Worm (Caenorhabditis elegans) whole organism, early embryonic: Measurements from ENCODE around the gene W07A12.8.

Experiments used
- B0310.2 ChIP-seq: sonication (generic microtip); optimal IDR thresholded peaks from 2 replicates; lab custom pipeline; 2016; ENCODE audit warnings: mild to moderate bottlenecking, missing genetic modification characterization, missing compliant biosample characterization
- F13C5.2 ChIP-seq: sonication (generic microtip); optimal IDR thresholded peaks from 2 replicates; lab custom pipeline; 2017; ENCODE audit warnings: mild to moderate bottlenecking, missing genetic modification characterization, inconsistent platforms, missing compliant biosample characterization
- aly-1 ChIP-seq: sonication (generic microtip); optimal IDR thresholded peaks from 2 replicates; lab custom pipeline; 2016; ENCODE audit warnings: missing genetic modification characterization, missing compliant biosample characterization
- ama-1 ChIP-seq: fragments of 150-350 bp; optimal IDR thresholded peaks from 2 replicates; lab custom pipeline; 2014
- ceh-13 ChIP-seq: fragments of 200-800 bp; sonication (Bioruptor generic); optimal IDR thresholded peaks from 2 replicates; lab custom pipeline; 2018; ENCODE audit warnings: mild to moderate bottlenecking, missing genetic modification characterization, missing compliant biosample characterization
- ceh-36 ChIP-seq: sonication (generic microtip); optimal IDR thresholded peaks from 2 replicates; lab custom pipeline; 2016; ENCODE audit warnings: missing genetic modification characterization, inconsistent platforms, missing compliant biosample characterization
- ets-7 ChIP-seq: sonication (generic microtip); optimal IDR thresholded peaks from 2 replicates; lab custom pipeline; 2016; ENCODE audit warnings: missing genotype, missing genetic modification characterization, missing compliant biosample characterization
- flt-1 ChIP-seq: fragments of 200-800 bp; sonication (Bioruptor generic); IDR thresholded peaks from 2 replicates; pipeline ENCODE4 v1.3.6; 2022; ENCODE audit warnings: missing genetic modification characterization, missing compliant biosample characterization
- hnd-1 ChIP-seq: sonication (generic microtip); optimal IDR thresholded peaks from 2 replicates; lab custom pipeline; 2016; ENCODE audit warnings: missing genetic modification characterization, missing compliant biosample characterization
- pes-1 ChIP-seq: fragments of 200-800 bp; sonication (Bioruptor generic); IDR thresholded peaks from 2 replicates; pipeline ENCODE4 v1.3.6; 2022; ENCODE audit warnings: missing genetic modification reagents, missing genetic modification characterization, missing compliant biosample characterization
- scrt-1 ChIP-seq: fragments of 200-800 bp; sonication (Bioruptor generic); IDR thresholded peaks from 2 replicates; pipeline ENCODE4 v1.3.6; 2022; ENCODE audit warnings: missing genetic modification characterization, missing compliant biosample characterization
- tbx-37 ChIP-seq: fragments of 200-800 bp; sonication (Bioruptor generic); conservative IDR thresholded peaks from 2 replicates; pipeline ENCODE4 v1.3.6; 2022; ENCODE audit warnings: missing genetic modification reagents, missing genetic modification characterization, missing compliant biosample characterization

- TF ChIP-seq ama-1 (no peak), aly-1 (tag; lab: Kevin White, UChicago) (no peak), flt-1 (GFP tag; lab: Robert Waterston, UW) (no peak), B0310.2 (tag; lab: Kevin White, UChicago) (no peak), ceh-36 (tag; lab: Kevin White, UChicago) (no peak), ceh-13 (GFP tag; lab: Kevin White, UChicago) (no peak), hnd-1 (tag; lab: Kevin White, UChicago) (no peak), tbx-37 (GFP tag; lab: Robert Waterston, UW) (no peak), scrt-1 (no peak), F13C5.2 (tag; lab: Kevin White, UChicago) (no peak), ets-7 (tag; lab: Kevin White, UChicago) (no peak), pes-1 (GFP tag; lab: Robert Waterston, UW) (no peak)
Measured at ce11 chrII:9120813-9121554, 44.6 kb downstream of the W07A12.8 start.
